Fruit fly (Drosophila melanogaster): ENCODE data around the gene CG17944.

dm6 chr3R:7406569-7406968 is 44.6 kb upstream of the CG17944 start, which contains the start of gene Ir84a:
- no peak for TF ChIP-seq Ets98B (GFP tag; IDR thresholded peaks at IDR 0.05)
- TF ChIP-seq CG15710 (tag; optimal IDR thresholded peaks at IDR 0.05): no peak
- TF ChIP-seq EcR (GFP tag; optimal IDR thresholded peaks at IDR 0.05): no peak
- no peak for TF ChIP-seq CG32121 (GFP tag; IDR thresholded peaks at IDR 0.05)
- no peak for TF ChIP-seq Pif1A (GFP tag; optimal IDR thresholded peaks at IDR 0.05)
- TF ChIP-seq CG14655 (GFP tag; optimal IDR thresholded peaks at IDR 0.05): no peak
- TF ChIP-seq CG10348 (GFP tag; IDR thresholded peaks at IDR 0.05): no peak
- no peak for TF ChIP-seq CG8301 (tag; optimal IDR thresholded peaks at IDR 0.05)
